Worm (Caenorhabditis elegans): ENCODE results near the gene F40F11.3.
A peak's percentile ranks its signal among the peaks of the same experiment; 100 is the strongest.

Gene F40F11.3

DNA sequence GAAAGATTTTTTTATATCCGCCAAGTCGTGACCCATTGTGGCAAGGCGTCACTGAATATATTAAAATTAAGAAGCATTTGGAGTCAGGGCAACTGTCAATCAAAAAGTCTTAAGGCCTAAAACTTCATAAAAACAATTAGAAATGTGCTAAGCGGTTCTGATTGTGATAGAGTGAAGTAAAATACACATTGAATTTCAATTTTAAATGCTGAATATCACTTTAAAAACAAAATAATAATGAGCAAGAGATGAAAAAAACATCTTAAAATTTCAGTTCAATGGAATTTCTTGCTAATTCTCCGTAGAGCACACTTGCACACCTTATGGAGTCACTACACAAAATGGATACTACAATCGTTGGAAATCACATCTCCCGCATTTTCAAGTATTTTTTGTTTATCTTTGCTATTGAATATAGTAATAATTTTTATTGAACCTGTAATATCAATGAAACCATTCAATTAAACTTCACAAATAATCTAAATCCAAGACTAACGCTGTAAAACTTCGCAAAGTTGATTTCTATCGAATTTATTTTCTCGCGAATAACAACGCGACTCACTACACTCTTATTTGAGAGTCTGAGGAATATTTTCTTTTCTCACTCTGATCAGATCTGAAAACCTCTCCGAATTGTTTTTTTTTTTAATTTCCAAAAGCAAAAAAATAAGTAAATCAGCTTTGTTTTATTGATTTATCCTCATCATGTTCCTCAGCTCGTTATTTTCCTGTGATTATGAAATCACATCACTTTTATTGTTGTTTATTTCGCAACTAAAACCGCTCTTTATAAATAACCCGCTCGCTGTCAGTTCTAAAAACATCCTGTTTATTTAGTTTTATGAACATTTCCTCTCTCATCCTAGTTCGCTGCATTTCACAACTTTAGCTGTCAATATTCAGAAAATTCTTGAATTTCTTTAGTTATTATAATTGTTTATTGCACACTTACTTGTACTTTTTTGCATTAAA is 41.9 kb upstream of the F40F11.3 start, which contains the start of gene mars-1 (continued):
- TF ChIP-seq ceh-27 (GFP tag; optimal IDR thresholded peaks at IDR 0.05) (peak; percentile 8), xnd-1 (tag; optimal IDR thresholded peaks at IDR 0.05) (no peak), ztf-26 (tag; optimal IDR thresholded peaks at IDR 0.05) (no peak), dox-1 (GFP tag; IDR thresholded peaks at IDR 0.05) (peak; percentile 36; the same call in 1 of the 2 replicates), Y95B8A.8 (GFP tag; IDR thresholded peaks at IDR 0.05) (no peak), D2030.7 (GFP tag; IDR thresholded peaks at IDR 0.05) (0 out of 2 replicates have a peak, but pooled peaks have one; percentile 19), nhr-27 (tag; optimal IDR thresholded peaks at IDR 0.05) (no peak), hmg-1.2 (GFP tag; IDR thresholded peaks at IDR 0.05) (peak; percentile 31; the same call in 1 of the 2 replicates), F39B2.1 (GFP tag; IDR thresholded peaks at IDR 0.05) (no peak), dpl-1 (GFP tag; optimal IDR thresholded peaks at IDR 0.05) (no peak), cebp-1 (GFP tag; IDR thresholded peaks at IDR 0.05) (peak; percentile 48; the same call in 1 of the 2 replicates), cebp-1 (tag; optimal IDR thresholded peaks at IDR 0.05) (peak; percentile 94), lin-54 (GFP tag; optimal IDR thresholded peaks at IDR 0.05) (peak; percentile 41), rcor-1 (GFP tag; IDR thresholded peaks at IDR 0.05) (peak; percentile 22; the same call in 1 of the 2 replicates), tbp1 (GFP tag; optimal IDR thresholded peaks at IDR 0.05) (peak; percentile 43), K12H6.12 (tag; optimal IDR thresholded peaks at IDR 0.05) (peak; percentile 57), bed-2 (GFP tag; IDR thresholded peaks at IDR 0.05) (no peak), let-607 (tag; optimal IDR thresholded peaks at IDR 0.05) (peak in 1 of 2 experiments; percentile 28), unc-62 (GFP tag; optimal IDR thresholded peaks at IDR 0.05) (no peak)

DNA sequence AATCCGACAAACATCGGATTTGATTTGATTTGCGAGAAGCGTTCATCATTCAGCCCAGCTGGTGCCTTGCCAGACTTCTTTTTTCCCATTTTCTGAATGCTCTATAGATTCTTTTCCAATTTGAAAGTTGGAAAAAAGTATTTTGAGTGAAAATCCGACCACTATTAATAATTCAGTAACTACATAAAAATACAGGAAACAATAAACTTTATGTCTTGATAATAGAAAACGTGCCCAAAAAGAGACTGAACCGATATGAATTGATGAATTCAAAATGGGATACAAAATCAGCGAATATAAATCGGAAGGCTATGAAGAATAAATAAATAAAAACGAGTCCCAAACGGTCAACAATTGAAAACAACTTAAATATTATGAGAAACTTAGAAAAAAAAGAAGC is 37.9 kb upstream of the F40F11.3 start, which contains the start of gene F58B3.4:
F58B3.4 (minus strand) TSS at position 101 of the 400 bp plus-strand sequence.
- TF ChIP-seq madf-6 (GFP tag; IDR thresholded peaks at IDR 0.05) (peak; percentile 50), bed-1 (GFP tag; IDR thresholded peaks at IDR 0.05) (no peak)

ce11 chrIV:11627847-11628246 is 34.0 kb upstream of the F40F11.3 start, which contains the start of gene lys-6:
Gene lys-6, minus strand, starts transcription at chrIV:11627947.
- TF ChIP-seq attf-6 (GFP tag; IDR thresholded peaks at IDR 0.05) (no peak), mxl-1 (tag; optimal IDR thresholded peaks at IDR 0.05) (no peak), lin-54 (GFP tag; optimal IDR thresholded peaks at IDR 0.05) (no peak), F23B12.7 (tag; optimal IDR thresholded peaks at IDR 0.05; ENCODE audit: insufficient read depth) (no peak), F22D6.2 (tag; optimal IDR thresholded peaks at IDR 0.05) (no peak)

DNA sequence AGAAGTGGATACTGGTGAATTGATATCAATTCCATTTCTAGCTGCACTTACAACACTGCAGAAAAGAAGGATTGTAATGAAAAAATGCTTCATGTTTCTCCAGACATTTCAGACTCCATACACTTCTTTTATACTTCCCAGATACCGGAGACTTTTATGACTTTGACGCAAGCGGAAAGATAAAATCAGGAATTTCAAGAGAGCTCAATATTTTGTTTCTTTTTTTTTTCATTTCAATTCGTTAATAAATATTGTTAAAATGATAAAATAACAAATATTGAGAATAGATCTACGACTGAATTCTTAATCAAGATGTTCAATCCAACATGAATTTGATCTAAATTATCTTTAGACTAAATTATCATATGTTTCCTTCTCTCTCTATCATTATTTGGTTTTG is 31.7 kb upstream of the F40F11.3 start, which contains the start of gene lys-5:
lys-5 (minus strand) TSS at position 101 of the 400 bp plus-strand sequence.
- TF ChIP-seq B0035.1 (tag; optimal IDR thresholded peaks at IDR 0.05), result no peak
- TF ChIP-seq tbx-9 (tag; optimal IDR thresholded peaks at IDR 0.05; ENCODE audit: borderline replicate concordance), result no peak
- no peak for TF ChIP-seq xnd-1 (tag; optimal IDR thresholded peaks at IDR 0.05)
- TF ChIP-seq Y53F4B.3 (GFP tag; IDR thresholded peaks at IDR 0.05), result no peak
- TF ChIP-seq Y79H2A.3 (GFP tag; conservative IDR thresholded peaks at IDR 0.05), result no peak
- no peak for TF ChIP-seq tbp1 (GFP tag; optimal IDR thresholded peaks at IDR 0.05)
- no peak for TF ChIP-seq ceh-27 (GFP tag; optimal IDR thresholded peaks at IDR 0.05)
- no peak for TF ChIP-seq dpff-1 (tag; optimal IDR thresholded peaks at IDR 0.05)
- TF ChIP-seq nhr-179 (tag; optimal IDR thresholded peaks at IDR 0.05), result no peak
- no peak for TF ChIP-seq die-1 (tag; optimal IDR thresholded peaks at IDR 0.05)
- no peak for TF ChIP-seq sptf-2 (GFP tag; optimal IDR thresholded peaks at IDR 0.05)
- no peak for TF ChIP-seq Y95B8A.8 (GFP tag; IDR thresholded peaks at IDR 0.05)
- no peak for TF ChIP-seq ceh-100 (GFP tag; IDR thresholded peaks at IDR 0.05)
- no peak for TF ChIP-seq ztf-18 (tag; optimal IDR thresholded peaks at IDR 0.05)
- TF ChIP-seq rcor-1 (GFP tag; IDR thresholded peaks at IDR 0.05), result no peak
- no peak for TF ChIP-seq unc-130 (GFP tag; optimal IDR thresholded peaks at IDR 0.05)
- no peak for TF ChIP-seq lag-1 (GFP tag; IDR thresholded peaks at IDR 0.05)
